Fruit fly (Drosophila melanogaster): ENCODE results near the gene Pi4KIIIalpha.
A peak's percentile ranks its signal among the peaks of the same experiment; 100 is the strongest.

The Pi4KIIIalpha gene

DNA sequence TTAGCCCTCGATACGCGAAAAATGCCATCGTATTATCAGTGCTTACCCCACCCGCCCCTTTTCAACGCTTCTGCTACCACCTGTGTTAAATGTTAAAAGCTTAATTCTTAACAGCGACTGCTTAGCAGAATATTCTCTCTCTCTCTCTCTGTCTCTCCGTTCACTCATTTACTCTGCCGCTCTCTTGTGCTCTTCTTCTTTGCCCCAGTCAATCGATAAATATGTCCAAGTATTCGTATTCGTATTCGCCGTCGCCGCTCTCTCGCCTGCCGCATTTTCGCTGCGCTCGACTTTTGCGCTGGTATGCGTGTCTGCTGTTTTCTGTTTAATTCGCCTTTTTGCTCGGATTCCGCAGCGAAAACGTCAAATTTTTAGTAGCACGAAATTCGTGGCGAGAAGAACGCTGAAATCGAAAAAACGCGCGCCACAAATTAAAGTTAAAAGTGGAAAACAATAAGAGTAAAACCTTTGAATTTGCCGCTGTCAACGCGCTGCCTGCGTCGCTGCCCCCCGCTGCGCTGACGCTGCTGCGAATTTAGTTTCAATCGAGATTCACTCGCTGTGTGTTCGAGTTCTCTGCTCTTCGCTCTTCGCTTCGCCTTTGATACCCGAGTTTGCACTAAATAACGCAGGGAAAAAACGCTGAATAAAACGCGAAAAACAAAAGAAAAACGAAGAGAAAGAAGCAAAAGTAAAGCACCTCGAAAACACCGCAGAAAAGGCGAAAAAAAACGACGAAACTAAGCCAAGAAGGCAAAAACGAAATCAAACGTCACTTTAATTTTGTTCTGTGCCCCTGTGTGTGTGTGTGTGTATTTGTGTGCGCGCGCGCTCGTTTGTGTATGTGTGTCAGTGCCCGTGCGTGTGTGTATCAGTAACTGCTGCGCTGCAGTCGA lies 18.1 kb downstream of the Pi4KIIIalpha start:
- TF ChIP-seq CG17801 (GFP tag; optimal IDR thresholded peaks at IDR 0.05; ENCODE audit: partially characterized antibody), result peak; percentile 66

DNA sequence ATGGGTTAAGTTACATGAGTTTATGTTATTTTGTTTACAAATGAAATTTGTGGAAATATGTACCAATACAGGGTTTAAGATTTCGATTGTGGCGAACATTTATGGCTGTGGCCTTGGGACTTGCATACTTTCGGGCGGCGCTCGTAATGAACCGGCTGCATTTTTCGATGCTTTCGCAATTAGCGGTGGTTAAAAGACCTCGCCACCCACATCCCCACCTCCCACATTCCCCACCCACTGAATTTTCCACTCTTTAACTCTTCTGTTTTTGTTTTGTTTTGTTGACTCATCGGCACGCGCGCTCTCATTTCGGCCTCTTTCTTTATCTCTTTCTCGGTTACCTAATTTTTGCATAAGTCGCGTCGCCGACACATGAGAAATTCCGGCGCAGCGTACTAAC lies 21.0 kb downstream of the Pi4KIIIalpha start:
- peak; percentile 58 for TF ChIP-seq CG17801 (GFP tag; optimal IDR thresholded peaks at IDR 0.05; ENCODE audit: partially characterized antibody)

- peak; percentile 94 for TF ChIP-seq CG17801 (GFP tag; optimal IDR thresholded peaks at IDR 0.05; ENCODE audit: partially characterized antibody)
These were observed 21.6 kb downstream of the Pi4KIIIalpha start for dm6 chrX:2646022-2646761.

DNA sequence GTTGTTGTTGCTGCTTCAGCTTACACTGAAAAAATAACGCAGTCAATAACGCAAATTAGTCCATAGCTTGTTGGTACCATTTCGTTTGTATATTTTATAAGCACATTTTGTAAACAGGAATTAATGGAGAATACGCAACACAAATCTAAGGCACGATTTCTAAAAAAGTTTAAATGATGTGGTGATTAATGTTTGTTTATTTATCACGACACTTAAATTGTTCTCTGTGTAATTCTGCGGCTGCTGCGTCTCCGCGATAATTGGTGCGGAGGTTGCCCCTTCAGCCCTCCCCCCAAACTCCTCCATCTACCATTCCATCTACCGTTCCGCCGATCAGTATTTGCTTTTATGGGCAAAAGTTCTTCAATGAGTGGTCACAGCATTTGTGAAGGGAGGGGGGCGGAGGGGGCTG lies 22.9 kb downstream of the Pi4KIIIalpha start:
- TF ChIP-seq CG17801 (GFP tag; optimal IDR thresholded peaks at IDR 0.05; ENCODE audit: partially characterized antibody), result no peak

DNA sequence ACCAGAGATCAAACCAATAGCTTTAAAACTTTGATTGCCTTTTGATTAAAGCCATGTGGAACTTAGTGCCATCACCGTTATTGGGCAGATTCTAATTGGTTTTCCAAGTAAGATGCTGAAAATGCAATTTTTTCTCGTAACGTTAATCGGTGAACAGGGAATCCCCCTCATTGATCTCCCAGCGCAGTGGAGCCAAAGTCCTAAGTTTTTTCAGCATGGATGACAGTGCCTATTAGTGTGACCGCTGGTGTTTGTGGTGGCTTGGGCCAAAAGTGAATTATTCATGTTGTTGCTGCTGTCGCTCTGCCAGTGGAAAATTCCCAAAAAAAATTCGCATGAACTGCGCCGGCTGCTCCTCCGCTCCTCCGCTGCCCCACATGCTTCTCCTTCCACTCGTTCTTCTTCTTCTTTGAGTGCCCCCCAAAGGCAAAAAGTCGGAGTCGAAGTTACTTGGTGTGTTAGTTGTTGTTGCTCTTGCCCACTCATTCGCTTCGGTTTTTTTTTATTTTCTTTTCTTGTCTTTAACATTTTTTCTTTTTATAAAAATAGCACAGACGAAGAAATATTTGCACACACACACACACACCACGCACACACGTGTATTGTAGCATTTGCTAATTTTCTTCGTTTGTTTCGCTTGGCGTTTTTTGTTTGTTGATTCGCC lies 23.5 kb downstream of the Pi4KIIIalpha start:
- TF ChIP-seq CG17801 (GFP tag; optimal IDR thresholded peaks at IDR 0.05; ENCODE audit: partially characterized antibody), result no peak

DNA sequence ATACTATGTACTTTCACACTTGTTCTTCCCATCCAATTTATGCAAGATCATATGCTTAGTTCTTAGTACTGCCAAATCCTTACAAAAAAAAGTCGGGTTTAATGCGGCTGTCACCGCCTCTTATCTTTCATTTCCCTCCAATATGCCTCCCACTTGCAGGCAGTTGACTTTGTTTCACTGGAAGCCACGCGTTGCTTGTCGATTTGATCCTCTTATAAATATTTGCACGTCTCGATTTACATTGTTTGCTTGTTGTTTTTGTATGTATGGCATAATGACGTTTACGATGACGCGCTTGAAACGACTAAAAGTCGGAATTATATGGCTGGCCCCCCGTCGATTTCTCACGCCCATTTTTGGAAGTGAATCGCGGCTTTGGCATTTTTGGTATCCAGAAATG lies 24.4 kb downstream of the Pi4KIIIalpha start:
- TF ChIP-seq CG17801 (GFP tag; optimal IDR thresholded peaks at IDR 0.05; ENCODE audit: partially characterized antibody), result no peak

- TF ChIP-seq CG17801 (GFP tag; optimal IDR thresholded peaks at IDR 0.05; ENCODE audit: partially characterized antibody), result no peak
These were observed 26.5 kb downstream of the Pi4KIIIalpha start for dm6 chrX:2651128-2651527.

DNA sequence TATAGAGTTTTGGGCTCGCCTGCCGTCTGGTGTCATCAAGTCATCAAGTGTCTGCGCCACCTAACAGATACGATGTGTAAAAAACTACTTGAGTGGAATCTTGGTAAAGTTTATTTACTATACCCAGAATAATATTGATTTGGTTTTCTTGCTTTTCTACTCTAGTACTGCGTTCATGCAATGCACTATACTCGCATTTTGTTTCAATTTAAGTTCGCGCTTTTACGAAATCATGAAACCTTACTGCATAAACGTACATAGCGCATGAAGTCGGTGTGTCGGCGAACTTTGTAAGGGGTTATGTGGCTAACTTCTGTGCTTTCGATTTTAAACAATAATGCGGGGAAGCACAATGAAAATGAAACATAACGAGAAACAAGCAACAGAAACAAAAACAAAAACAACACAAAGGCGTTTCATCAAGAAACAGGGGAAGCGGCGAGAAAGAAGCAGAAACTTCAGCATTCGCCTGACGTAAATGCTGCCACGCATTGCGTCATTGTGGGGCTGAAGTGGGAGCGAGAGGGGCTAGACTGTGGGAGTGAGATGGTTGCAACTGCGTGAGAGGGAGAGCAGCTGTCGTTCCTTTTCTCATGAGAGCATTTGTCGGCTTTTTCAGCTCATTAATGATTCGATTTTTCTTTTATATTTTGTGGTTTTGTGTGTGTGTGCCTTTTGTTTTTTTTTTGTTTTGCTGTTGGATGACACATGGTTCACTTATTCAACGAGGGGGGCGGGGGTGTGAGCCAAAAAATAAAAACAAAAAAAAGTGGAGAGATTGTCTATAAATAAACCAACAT lies 27.7 kb downstream of the Pi4KIIIalpha start:
- no peak for TF ChIP-seq CG17801 (GFP tag; optimal IDR thresholded peaks at IDR 0.05; ENCODE audit: partially characterized antibody)

DNA sequence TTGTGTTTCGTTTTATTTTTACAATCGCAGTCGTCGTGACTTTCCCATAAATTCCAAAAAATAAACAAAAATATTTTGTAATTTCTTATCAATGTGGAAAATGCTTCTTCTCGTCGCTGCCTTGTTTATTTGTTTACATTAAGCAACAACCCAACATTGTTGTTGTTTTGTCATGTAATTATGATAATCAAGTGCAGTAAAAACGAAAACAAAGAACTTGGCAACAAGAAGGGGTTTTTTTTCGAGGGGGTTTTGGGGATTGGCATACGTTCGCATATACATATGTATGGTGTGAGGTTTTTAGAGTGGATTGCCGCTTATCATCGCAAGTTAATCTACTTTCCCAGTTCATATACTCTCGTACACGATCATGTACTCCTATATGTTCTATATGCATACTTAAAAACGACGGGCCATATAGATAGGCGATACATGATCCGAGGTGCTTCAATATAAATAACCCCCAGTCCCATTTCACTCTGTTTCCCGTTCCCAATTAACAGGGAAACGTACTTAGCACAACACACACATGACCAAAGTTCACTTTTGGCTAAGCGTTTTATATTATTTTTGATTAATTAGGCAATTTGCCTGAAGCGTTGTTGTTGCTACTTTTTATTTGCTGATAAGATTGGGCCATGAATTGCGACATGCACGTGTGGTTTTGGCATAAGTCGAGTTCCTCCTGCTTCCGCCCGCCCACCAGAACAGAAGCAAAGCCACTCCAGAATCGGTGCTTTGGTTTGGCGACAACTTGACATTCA lies 29.1 kb downstream of the Pi4KIIIalpha start:
- TF ChIP-seq CG17801 (GFP tag; optimal IDR thresholded peaks at IDR 0.05; ENCODE audit: partially characterized antibody), result peak; percentile 72

DNA sequence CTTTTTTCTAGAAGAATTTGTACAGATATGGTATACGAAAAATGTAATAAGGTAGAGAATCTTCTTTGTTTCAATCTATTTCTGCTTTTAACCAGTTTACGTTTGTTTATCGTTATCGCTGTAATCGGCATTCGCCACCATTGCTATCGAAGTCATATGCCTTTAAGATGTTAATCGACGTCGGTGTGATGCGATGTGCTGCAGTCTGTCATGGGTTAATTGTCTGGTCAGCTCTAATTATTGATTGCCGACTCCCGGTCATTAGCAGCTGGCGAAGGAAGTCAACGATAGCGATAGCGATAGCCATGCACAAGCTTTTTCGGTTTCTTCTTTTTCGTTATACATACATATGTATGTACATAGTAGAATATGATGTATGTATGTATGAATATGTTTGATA lies 30.9 kb downstream of the Pi4KIIIalpha start:
- no peak for TF ChIP-seq CG17801 (GFP tag; optimal IDR thresholded peaks at IDR 0.05; ENCODE audit: partially characterized antibody)

- TF ChIP-seq CG17801 (GFP tag; optimal IDR thresholded peaks at IDR 0.05; ENCODE audit: partially characterized antibody), result no peak
These were observed 31.4 kb downstream of the Pi4KIIIalpha start for dm6 chrX:2655998-2656397.

- TF ChIP-seq CG17801 (GFP tag; optimal IDR thresholded peaks at IDR 0.05; ENCODE audit: partially characterized antibody), result no peak
These were observed 32.6 kb downstream of the Pi4KIIIalpha start for dm6 chrX:2657220-2657619.

- TF ChIP-seq CG17801 (GFP tag; optimal IDR thresholded peaks at IDR 0.05; ENCODE audit: partially characterized antibody), result peak; percentile 5
These were observed 33.8 kb downstream of the Pi4KIIIalpha start for dm6 chrX:2658258-2658853.
